Worm (Caenorhabditis elegans) whole organism, L1 larva: Measurements from ENCODE around the gene C50F4.8.

Source experiments
- Y116A8C.19 ChIP-seq: sonication (generic microtip); optimal IDR thresholded peaks from 2 replicates; lab custom pipeline; 2016; ENCODE audit warnings: missing compliant biosample characterization, missing genetic modification characterization, borderline replicate concordance
- aha-1 ChIP-seq: fragments of 150-350 bp; optimal IDR thresholded peaks from 2 replicates; lab custom pipeline; 2014; ENCODE audit warnings: missing biosample characterization, missing genetic modification characterization
- ama-1 ChIP-seq: fragments of 150-350 bp; optimal IDR thresholded peaks from 2 replicates; lab custom pipeline; 2014
- blmp-1 ChIP-seq: fragments of 150-350 bp; optimal IDR thresholded peaks from 2 replicates; lab custom pipeline; 2014; ENCODE audit warnings: missing biosample characterization, missing genetic modification characterization
- ceh-63 ChIP-seq: fragments of 200-800 bp; sonication (Bioruptor generic); optimal IDR thresholded peaks from 2 replicates; lab custom pipeline; 2018; ENCODE audit warnings: mild to moderate bottlenecking, missing genetic modification characterization, missing compliant biosample characterization
- ceh-82 ChIP-seq, 3 experiments: fragments of 150-350 bp in 1 of 3; sonication (generic microtip) in 2 of 3; optimal IDR thresholded peaks; 2 replicates each; lab custom pipeline; 2014 to 2017; ENCODE audit warnings: missing biosample characterization in 3 of 3, missing genetic modification characterization in 3 of 3
- ceh-88 ChIP-seq: fragments of 200-800 bp; sonication (Bioruptor generic); IDR thresholded peaks from 2 replicates; pipeline ENCODE4 v1.3.6; 2022; ENCODE audit warnings: missing genetic modification characterization, missing compliant biosample characterization
- dpl-1 ChIP-seq, 3 experiments: fragments of 150-350 bp in 2 of 3; sonication (generic microtip) in 1 of 3; optimal IDR thresholded peaks; 2 replicates each; lab custom pipeline; 2014 to 2017; ENCODE audit warnings: missing biosample characterization in 3 of 3, missing genetic modification characterization in 3 of 3, missing genetic modification reagents in 3 of 3
- dsc-1 ChIP-seq: sonication (generic microtip); optimal IDR thresholded peaks from 2 replicates; lab custom pipeline; 2016; ENCODE audit warnings: mild to moderate bottlenecking, missing genetic modification characterization, missing compliant biosample characterization
- efl-1 ChIP-seq, 4 experiments: fragments of 150-350 bp; optimal IDR thresholded peaks in 3 of 4; peaks in 1 of 4; 1 replicate in 1 of 4; 2 replicates in 3 of 4; lab custom pipeline; 2014; ENCODE audit warnings: missing biosample characterization in 2 of 4, missing genetic modification characterization in 2 of 4, missing genetic modification reagents in 2 of 4
- egl-13 ChIP-seq: sonication (generic microtip); optimal IDR thresholded peaks from 2 replicates; lab custom pipeline; 2016; ENCODE audit warnings: missing genotype, missing genetic modification reagents, missing genetic modification characterization, missing compliant biosample characterization
- egl-27 ChIP-seq, 2 experiments: fragments of 150-350 bp in 1 of 2; sonication (generic microtip); optimal IDR thresholded peaks; 3 replicates each; lab custom pipeline; 2017 to 2018; ENCODE audit warnings: missing biosample characterization in 2 of 2, missing genetic modification characterization in 2 of 2, missing genetic modification reagents in 2 of 2
- elt-2 ChIP-seq: sonication (generic microtip); optimal IDR thresholded peaks from 2 replicates; lab custom pipeline; 2016; ENCODE audit warnings: missing genetic modification characterization, mild to moderate bottlenecking, inconsistent platforms, missing compliant biosample characterization, missing genetic modification reagents
- elt-3 ChIP-seq, 6 experiments: fragments of 150-350 bp in 1 of 6; sonication (generic microtip); optimal IDR thresholded peaks; 2 replicates each; lab custom pipeline; 2017 to 2018; ENCODE audit warnings: missing biosample characterization in 6 of 6, missing genetic modification characterization in 6 of 6, inconsistent platforms in 1 of 6
- ets-5 ChIP-seq: fragments of 200-800 bp; sonication (Bioruptor generic); IDR thresholded peaks from 2 replicates; pipeline ENCODE4 v1.3.6; 2022; ENCODE audit warnings: missing genetic modification characterization, missing compliant biosample characterization
- fkh-10 ChIP-seq: sonication (generic microtip); optimal IDR thresholded peaks from 2 replicates; lab custom pipeline; 2017; ENCODE audit warnings: missing biosample characterization, missing genetic modification reagents, missing genetic modification characterization
- fkh-8 ChIP-seq: sonication (generic microtip); optimal IDR thresholded peaks from 2 replicates; lab custom pipeline; 2016; ENCODE audit warnings: mild to moderate bottlenecking, missing genetic modification characterization, missing compliant biosample characterization
- hlh-17 ChIP-seq: fragments of 200-800 bp; sonication (Bioruptor generic); optimal IDR thresholded peaks from 2 replicates; lab custom pipeline; 2018; ENCODE audit warnings: missing genetic modification characterization, mild to moderate bottlenecking, missing compliant biosample characterization, moderate library complexity, borderline replicate concordance
- hlh-4 ChIP-seq: sonication (generic microtip); optimal IDR thresholded peaks from 2 replicates; lab custom pipeline; 2016; ENCODE audit warnings: mild to moderate bottlenecking, missing genetic modification characterization, missing compliant biosample characterization
- hpl-2 ChIP-seq: fragments of 150-350 bp; optimal IDR thresholded peaks from 2 replicates; lab custom pipeline; 2014; ENCODE audit warnings: missing biosample characterization, missing genetic modification reagents, missing genetic modification characterization
- irx-1 ChIP-seq: sonication (generic microtip); optimal IDR thresholded peaks from 2 replicates; lab custom pipeline; 2016; ENCODE audit warnings: missing genetic modification characterization, missing compliant biosample characterization
- jun-1 ChIP-seq: fragments of 150-350 bp; optimal IDR thresholded peaks from 2 replicates; lab custom pipeline; 2014; ENCODE audit warnings: missing biosample characterization, missing genetic modification reagents, missing genetic modification characterization
- lin-14 ChIP-seq: fragments of 200-800 bp; sonication (Bioruptor generic); optimal IDR thresholded peaks from 2 replicates; lab custom pipeline; 2018; ENCODE audit warnings: mild to moderate bottlenecking, missing genetic modification characterization, moderate library complexity, missing compliant biosample characterization
- lin-39 ChIP-seq: fragments of 150-350 bp; optimal IDR thresholded peaks from 2 replicates; lab custom pipeline; 2014; ENCODE audit warnings: missing biosample characterization, missing genetic modification reagents, missing genetic modification characterization
- lsy-2 ChIP-seq, 2 experiments: fragments of 150-350 bp; optimal IDR thresholded peaks; 2 replicates each; lab custom pipeline; 2014; ENCODE audit warnings: missing biosample characterization in 2 of 2, missing genetic modification characterization in 2 of 2
- mdl-1 ChIP-seq, 2 experiments: fragments of 150-350 bp; optimal IDR thresholded peaks; 2 replicates each; lab custom pipeline; 2014 to 2017; ENCODE audit warnings: missing biosample characterization in 2 of 2, missing genetic modification characterization in 2 of 2, inconsistent platforms in 1 of 2
- mep-1 ChIP-seq: fragments of 150-350 bp; optimal IDR thresholded peaks from 2 replicates; lab custom pipeline; 2014; ENCODE audit warnings: missing biosample characterization, missing genetic modification characterization
- nhr-11 ChIP-seq: fragments of 150-350 bp; optimal IDR thresholded peaks from 2 replicates; lab custom pipeline; 2014; ENCODE audit warnings: missing biosample characterization, missing genetic modification characterization
- nhr-12 ChIP-seq: sonication (generic microtip); optimal IDR thresholded peaks from 2 replicates; lab custom pipeline; 2017; ENCODE audit warnings: missing biosample characterization, missing genetic modification characterization
- nhr-237 ChIP-seq: fragments of 150-350 bp; optimal IDR thresholded peaks from 2 replicates; lab custom pipeline; 2014; ENCODE audit warnings: missing biosample characterization, missing genetic modification characterization
- nhr-71 ChIP-seq: sonication (generic microtip); optimal IDR thresholded peaks from 2 replicates; lab custom pipeline; 2016; ENCODE audit warnings: mild to moderate bottlenecking, missing genetic modification characterization, moderate library complexity, missing compliant biosample characterization
- nhr-76 ChIP-seq: sonication (generic microtip); optimal IDR thresholded peaks from 2 replicates; lab custom pipeline; 2017; ENCODE audit warnings: missing biosample characterization, missing genetic modification characterization
- nhr-77 ChIP-seq: fragments of 150-350 bp; optimal IDR thresholded peaks from 2 replicates; lab custom pipeline; 2014; ENCODE audit warnings: missing biosample characterization, missing genetic modification characterization
- nhr-90 ChIP-seq: sonication (generic microtip); optimal IDR thresholded peaks from 2 replicates; lab custom pipeline; 2016; ENCODE audit warnings: mild to moderate bottlenecking, missing genetic modification characterization, missing compliant biosample characterization; ENCODE audit not compliant: poor library complexity
- pax-3 ChIP-seq: fragments of 200-800 bp; sonication (Bioruptor generic); optimal IDR thresholded peaks from 2 replicates; lab custom pipeline; 2018; ENCODE audit warnings: mild to moderate bottlenecking, missing genetic modification characterization, moderate library complexity, missing compliant biosample characterization
- pqm-1 ChIP-seq: sonication (generic microtip); optimal IDR thresholded peaks from 3 replicates; lab custom pipeline; 2017; ENCODE audit warnings: missing biosample characterization, missing genetic modification characterization
- skn-1 ChIP-seq: fragments of 150-350 bp; optimal IDR thresholded peaks from 2 replicates; lab custom pipeline; 2014; ENCODE audit warnings: missing biosample characterization, missing genetic modification characterization
- snu-23 ChIP-seq: sonication (generic microtip); optimal IDR thresholded peaks from 2 replicates; lab custom pipeline; 2016; ENCODE audit warnings: missing genetic modification characterization, missing compliant biosample characterization
- sox-4 ChIP-seq: sonication (generic microtip); optimal IDR thresholded peaks from 2 replicates; lab custom pipeline; 2016; ENCODE audit warnings: missing genetic modification characterization, missing compliant biosample characterization
- swsn-7 ChIP-seq: sonication (generic microtip); optimal IDR thresholded peaks from 2 replicates; lab custom pipeline; 2016; ENCODE audit warnings: missing genetic modification characterization, missing compliant biosample characterization
- unc-30 ChIP-seq: sonication (generic microtip); optimal IDR thresholded peaks from 2 replicates; lab custom pipeline; 2017; ENCODE audit warnings: missing biosample characterization, missing genetic modification characterization
- unc-62 ChIP-seq: fragments of 150-350 bp; optimal IDR thresholded peaks from 2 replicates; lab custom pipeline; 2014; ENCODE audit warnings: missing biosample characterization, missing genetic modification reagents, missing genetic modification characterization
- unc-86 ChIP-seq: sonication (generic microtip); optimal IDR thresholded peaks from 2 replicates; lab custom pipeline; 2016; ENCODE audit warnings: missing genetic modification characterization, missing compliant biosample characterization
- xbp-1 ChIP-seq: sonication (generic microtip); optimal IDR thresholded peaks from 2 replicates; lab custom pipeline; 2016; ENCODE audit warnings: missing genetic modification characterization, missing compliant biosample characterization
- zag-1 ChIP-seq: fragments of 150-350 bp; optimal IDR thresholded peaks from 2 replicates; lab custom pipeline; 2014; ENCODE audit warnings: missing biosample characterization, missing genetic modification characterization
- ztf-11 ChIP-seq, 2 experiments: sonication (generic microtip); optimal IDR thresholded peaks; 2 replicates each; lab custom pipeline; 2016 to 2017; ENCODE audit warnings: missing genetic modification characterization in 2 of 2, missing biosample characterization in 1 of 2, missing compliant biosample characterization in 1 of 2
- ztf-4 ChIP-seq: fragments of 150-350 bp; optimal IDR thresholded peaks from 2 replicates; lab custom pipeline; 2014; ENCODE audit warnings: missing biosample characterization, missing genetic modification characterization

Gene C50F4.8

ce11 chrV:9556668-9557067, 38.0 kb upstream of the C50F4.8 start:
- TF ChIP-seq zag-1 (tag; lab: Kevin White, UChicago): no peak
- no peak for TF ChIP-seq lsy-2 (tag; optimal IDR thresholded peaks at IDR 0.05; lab: Kevin White, UChicago)
- no peak for TF ChIP-seq efl-1 (optimal IDR thresholded peaks at IDR 0.05; lab: Kevin White, UChicago)
- TF ChIP-seq efl-1 (GFP tag; optimal IDR thresholded peaks at IDR 0.05 in 1 of 2; lab: Kevin White, UChicago): peak in 1 of 2 experiments; percentile 25
- TF ChIP-seq, all 84 proteins: peak for 1

- TF ChIP-seq sox-4 (tag; lab: Kevin White, UChicago) (no peak), elt-3 (tag; optimal IDR thresholded peaks at IDR 0.05; lab: Kevin White, UChicago) (no peak), nhr-71 (tag; lab: Kevin White, UChicago) (peak; percentile 18), ceh-88 (GFP tag; lab: Robert Waterston, UW) (no peak), nhr-11 (tag; lab: Kevin White, UChicago) (no peak), swsn-7 (tag; lab: Kevin White, UChicago) (peak; percentile 0), ceh-82 (tag; optimal IDR thresholded peaks at IDR 0.05; lab: Kevin White, UChicago) (no peak), nhr-77 (tag; lab: Kevin White, UChicago) (no peak), fkh-8 (tag; lab: Kevin White, UChicago) (no peak), jun-1 (tag; lab: Kevin White, UChicago) (no peak), nhr-237 (tag; lab: Kevin White, UChicago) (no peak), hlh-4 (no peak), unc-62 (no peak), ztf-11 (tag; optimal IDR thresholded peaks at IDR 0.05; lab: Kevin White, UChicago) (no peak), lin-14 (GFP tag; lab: Kevin White, UChicago) (peak; percentile 80), lsy-2 (tag; optimal IDR thresholded peaks at IDR 0.05; lab: Kevin White, UChicago) (no peak), fkh-10 (GFP tag; lab: Kevin White, UChicago) (peak; percentile 58), nhr-76 (no peak), egl-27 (tag; optimal IDR thresholded peaks at IDR 0.05; lab: Kevin White, UChicago) (no peak), skn-1 (no peak), nhr-90 (no peak), egl-13 (tag; lab: Kevin White, UChicago) (peak; percentile 18), nhr-12 (tag; lab: Kevin White, UChicago) (no peak), blmp-1 (tag; lab: Kevin White, UChicago) (peak; percentile 67), Y116A8C.19 (tag; lab: Kevin White, UChicago) (no peak), dsc-1 (no peak), mdl-1 (tag; optimal IDR thresholded peaks at IDR 0.05; lab: Kevin White, UChicago) (no peak), lin-39 (tag; lab: Kevin White, UChicago) (no peak), efl-1 (optimal IDR thresholded peaks at IDR 0.05; lab: Kevin White, UChicago) (no peak), efl-1 (GFP tag; optimal IDR thresholded peaks at IDR 0.05 in 1 of 2; lab: Kevin White, UChicago) (no peak), unc-86 (no peak), ceh-63 (GFP tag; lab: Kevin White, UChicago) (no peak), pax-3 (tag; lab: Kevin White, UChicago) (no peak), unc-30 (tag; lab: Kevin White, UChicago) (no peak), hlh-17 (GFP tag; lab: Kevin White, UChicago) (no peak), ztf-4 (tag; lab: Kevin White, UChicago) (no peak), aha-1 (no peak), ama-1 (lab: Kevin White, UChicago) (no peak), pqm-1 (no peak), xbp-1 (tag; lab: Kevin White, UChicago) (no peak), ets-5 (GFP tag; lab: Robert Waterston, UW) (no peak), dpl-1 (GFP tag; optimal IDR thresholded peaks at IDR 0.05; lab: Kevin White, UChicago) (no peak), irx-1 (no peak), hpl-2 (GFP tag; lab: Kevin White, UChicago) (no peak), mep-1 (tag; lab: Kevin White, UChicago) (no peak), snu-23 (GFP tag; lab: Kevin White, UChicago) (peak; percentile 1), elt-2 (tag; lab: Kevin White, UChicago) (no peak)
Measured at ce11 chrV:9550313-9550712, 31.7 kb upstream of the C50F4.8 start, which contains the start of gene ehbp-1. Gene ehbp-1 (plus strand): TSS chrV:9550644.
